Worm (Caenorhabditis elegans) whole organism, midembryonic: ENCODE measurements around the gene Y75B8A.63.

ENCODE experiments used
- T22C8.4 ChIP-seq: fragments of 200-800 bp; sonication (Bioruptor generic); IDR thresholded peaks from 2 replicates; pipeline ENCODE4 v1.3.6; 2022; ENCODE audit warnings: missing genetic modification characterization, missing compliant biosample characterization
- cog-1 ChIP-seq: sonication (generic microtip); optimal IDR thresholded peaks from 2 replicates; lab custom pipeline; 2016; ENCODE audit warnings: missing genetic modification characterization, missing compliant biosample characterization
- flt-1 ChIP-seq: fragments of 200-800 bp; sonication (Bioruptor generic); IDR thresholded peaks from 2 replicates; pipeline ENCODE4 v1.3.6; 2022; ENCODE audit warnings: missing genetic modification characterization, missing compliant biosample characterization
- klf-2 ChIP-seq: fragments of 200-800 bp; sonication (Bioruptor generic); conservative IDR thresholded peaks from 2 replicates; pipeline ENCODE4 v1.3.6; 2022; ENCODE audit warnings: missing genetic modification reagents, missing genetic modification characterization, missing compliant biosample characterization
- med-1 ChIP-seq: sonication (generic microtip); optimal IDR thresholded peaks from 2 replicates; lab custom pipeline; 2017; ENCODE audit warnings: missing genetic modification characterization, mild to moderate bottlenecking, missing compliant biosample characterization, antibody characterized with exemption, missing genetic modification reagents; ENCODE audit not compliant: insufficient read depth
- ref-1 ChIP-seq: fragments of 200-800 bp; sonication (Bioruptor generic); conservative IDR thresholded peaks from 2 replicates; pipeline ENCODE4 v1.3.6; 2022; ENCODE audit warnings: missing genetic modification reagents, missing genetic modification characterization, missing compliant biosample characterization
- tab-1 ChIP-seq: fragments of 200-800 bp; sonication (Bioruptor generic); IDR thresholded peaks from 2 replicates; pipeline ENCODE4 v1.3.6; 2022; ENCODE audit warnings: missing genetic modification characterization, missing compliant biosample characterization
- ztf-23 ChIP-seq: fragments of 200-800 bp; sonication (Bioruptor generic); IDR thresholded peaks from 2 replicates; pipeline ENCODE4 v1.3.6; 2022; ENCODE audit warnings: missing genetic modification reagents, missing genetic modification characterization, missing compliant biosample characterization

- TF ChIP-seq flt-1 (GFP tag; lab: Robert Waterston, UW): no peak
- no peak for TF ChIP-seq cog-1 (tag; lab: Kevin White, UChicago)
- no peak for TF ChIP-seq med-1 (GFP tag; lab: Kevin White, UChicago)
- TF ChIP-seq tab-1 (GFP tag; lab: Robert Waterston, UW): no peak
- no peak for TF ChIP-seq ztf-23 (GFP tag; lab: Robert Waterston, UW)
- TF ChIP-seq klf-2 (GFP tag; lab: Robert Waterston, UW): no peak
- TF ChIP-seq T22C8.4 (GFP tag; lab: Robert Waterston, UW): no peak
- TF ChIP-seq ref-1: no peak
Measured at ce11 chrIII:12370011-12370506, 42.3 kb downstream of the Y75B8A.63 start, which contains the start of gene rpt-6.
